Worm (Caenorhabditis elegans): Measurements from ENCODE around the gene oac-46.

DNA sequence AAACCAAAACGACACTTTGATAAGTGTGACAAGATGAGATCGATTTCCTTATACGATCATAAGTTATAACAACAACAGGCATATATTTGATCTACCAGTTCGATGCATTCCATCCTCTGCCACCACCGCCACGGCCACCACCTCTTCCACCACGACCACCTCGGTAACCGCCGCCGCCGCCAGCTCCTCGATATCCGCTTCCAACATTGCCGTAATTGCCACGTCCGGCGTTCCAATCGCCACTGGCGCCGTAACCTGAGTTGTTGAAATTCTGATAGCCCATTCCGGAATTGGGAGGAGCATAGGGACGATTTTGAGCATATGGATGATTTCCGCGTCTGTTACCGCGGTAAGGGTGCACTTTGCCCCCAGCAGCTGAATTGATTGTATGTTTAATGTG, 26.6 kb upstream of the oac-46 start:
- TF ChIP-seq nhr-237 (tag; optimal IDR thresholded peaks at IDR 0.05) (no peak), ztf-4 (tag; optimal IDR thresholded peaks at IDR 0.05) (no peak), skn-1 (tag; optimal IDR thresholded peaks at IDR 0.05) (no peak), nhr-77 (tag; optimal IDR thresholded peaks at IDR 0.05) (no peak), aly-2 (tag; optimal IDR thresholded peaks at IDR 0.05) (no peak), lin-39 (tag; optimal IDR thresholded peaks at IDR 0.05) (no peak), nhr-10 (tag; optimal IDR thresholded peaks at IDR 0.05) (no peak), nhr-25 (tag; optimal IDR thresholded peaks at IDR 0.05) (no peak), elt-1 (tag; optimal IDR thresholded peaks at IDR 0.05) (no peak), nhr-12 (tag; optimal IDR thresholded peaks at IDR 0.05) (no peak), unc-39 (tag; optimal IDR thresholded peaks at IDR 0.05) (no peak), zag-1 (tag; optimal IDR thresholded peaks at IDR 0.05) (no peak), lin-13 (GFP tag; optimal IDR thresholded peaks at IDR 0.05) (no peak), nhr-21 (tag; optimal IDR thresholded peaks at IDR 0.05) (no peak)

All from whole organism, L2 larva.